Worm (Caenorhabditis elegans): ENCODE results near the gene C16C8.12.
A peak's percentile ranks its signal among the peaks of the same experiment; 100 is the strongest.

Gene C16C8.12

DNA sequence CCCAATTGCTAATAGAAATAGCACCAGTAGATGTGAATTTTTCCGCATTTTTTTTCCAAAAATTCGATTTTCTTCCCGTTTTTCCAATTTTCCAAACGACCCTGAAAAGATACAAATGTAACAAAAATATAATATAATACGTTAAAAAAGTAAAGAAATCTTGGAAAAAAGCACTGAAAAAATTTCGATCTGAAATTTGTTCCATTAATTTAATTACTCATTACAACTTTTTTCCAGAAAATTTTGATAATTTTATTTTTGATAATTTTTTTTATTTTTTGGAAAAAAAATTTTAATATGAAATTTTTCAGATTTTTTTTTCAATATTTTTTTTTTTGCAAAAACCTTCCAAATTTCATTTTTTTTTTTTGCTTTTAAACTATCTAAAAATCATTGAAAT lies 16.1 kb upstream of the C16C8.12 start, which contains the start of gene skpo-2:
Gene skpo-2, minus strand, starts transcription at position 101 of the 400 bp plus-strand sequence.
- TF ChIP-seq tbx-8 (GFP tag; optimal IDR thresholded peaks at IDR 0.05): no peak
- no peak for TF ChIP-seq elt-3 (tag; optimal IDR thresholded peaks at IDR 0.05)
- no peak for TF ChIP-seq unc-39 (tag; optimal IDR thresholded peaks at IDR 0.05)
- no peak for TF ChIP-seq nhr-12 (tag; optimal IDR thresholded peaks at IDR 0.05)
- no peak for TF ChIP-seq ztf-11 (tag; optimal IDR thresholded peaks at IDR 0.05)
- TF ChIP-seq unc-62 (GFP tag; optimal IDR thresholded peaks at IDR 0.05): no peak
- TF ChIP-seq lin-32 (GFP tag; optimal IDR thresholded peaks at IDR 0.05): no peak
- no peak for TF ChIP-seq zip-8 (tag; optimal IDR thresholded peaks at IDR 0.05)
- no peak for TF ChIP-seq nhr-76 (tag; optimal IDR thresholded peaks at IDR 0.05)
- no peak for TF ChIP-seq mab-5 (tag; optimal IDR thresholded peaks at IDR 0.05)
- no peak for TF ChIP-seq nhr-237 (tag; optimal IDR thresholded peaks at IDR 0.05)
- TF ChIP-seq sem-2 (GFP tag; optimal IDR thresholded peaks at IDR 0.05): no peak
- no peak for TF ChIP-seq blmp-1 (tag; optimal IDR thresholded peaks at IDR 0.05)
- no peak for TF ChIP-seq pha-4 (tag; optimal IDR thresholded peaks at IDR 0.05)
- TF ChIP-seq unc-120 (tag; optimal IDR thresholded peaks at IDR 0.05; ENCODE audit: poor library complexity, severe bottlenecking): no peak
- no peak for TF ChIP-seq ceh-83 (GFP tag; optimal IDR thresholded peaks at IDR 0.05)
- TF ChIP-seq nhr-28 (tag; optimal IDR thresholded peaks at IDR 0.05): no peak
- TF ChIP-seq ceh-43 (GFP tag; optimal IDR thresholded peaks at IDR 0.05): no peak

DNA sequence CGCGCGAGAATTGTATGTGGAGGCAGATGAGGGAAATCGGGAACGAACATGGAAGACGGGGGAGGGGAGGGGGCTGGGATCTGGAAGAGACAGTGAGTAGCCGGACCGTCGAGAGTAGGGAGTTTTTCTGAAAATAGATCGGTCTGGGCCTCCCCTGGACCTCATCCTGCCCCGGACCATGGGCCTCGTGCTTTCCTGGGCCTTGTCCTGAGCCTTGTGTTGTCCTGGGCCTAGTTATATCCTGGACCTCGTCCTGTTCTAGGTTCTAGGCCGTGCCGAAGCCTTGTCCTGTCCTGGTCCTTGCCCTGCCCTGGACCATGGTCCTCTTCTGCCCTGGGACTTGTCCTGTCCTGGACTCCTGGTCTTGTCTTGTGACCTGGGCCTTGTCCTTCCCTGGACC lies 15.1 kb upstream of the C16C8.12 start:
- peak; percentile 33 for TF ChIP-seq ceh-83 (GFP tag; optimal IDR thresholded peaks at IDR 0.05)
- no peak for TF ChIP-seq nhr-28 (tag; optimal IDR thresholded peaks at IDR 0.05)

DNA sequence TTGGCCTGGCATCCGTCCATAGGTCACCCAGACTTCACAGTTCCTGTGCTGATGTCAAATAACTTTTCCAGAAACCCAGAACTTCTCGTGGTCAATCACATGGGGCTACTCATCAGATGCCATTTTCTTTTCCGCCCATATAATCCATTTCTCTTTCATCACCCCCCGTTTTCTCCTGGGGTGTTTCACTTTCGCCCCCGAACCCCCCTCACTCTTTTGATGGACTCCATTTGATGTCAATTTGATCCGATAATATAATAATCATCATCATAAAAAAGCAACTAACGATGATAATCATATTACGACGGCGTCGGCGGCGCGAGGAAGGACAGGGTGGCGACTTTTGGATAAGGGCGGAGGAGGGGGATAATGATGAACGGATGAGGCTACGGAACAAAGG lies 14.2 kb upstream of the C16C8.12 start:
- TF ChIP-seq blmp-1 (tag; optimal IDR thresholded peaks at IDR 0.05) (peak; percentile 90), cnd-1 (tag; optimal IDR thresholded peaks at IDR 0.05) (no peak), unc-120 (tag; optimal IDR thresholded peaks at IDR 0.05; ENCODE audit: poor library complexity, severe bottlenecking) (no peak)

DNA sequence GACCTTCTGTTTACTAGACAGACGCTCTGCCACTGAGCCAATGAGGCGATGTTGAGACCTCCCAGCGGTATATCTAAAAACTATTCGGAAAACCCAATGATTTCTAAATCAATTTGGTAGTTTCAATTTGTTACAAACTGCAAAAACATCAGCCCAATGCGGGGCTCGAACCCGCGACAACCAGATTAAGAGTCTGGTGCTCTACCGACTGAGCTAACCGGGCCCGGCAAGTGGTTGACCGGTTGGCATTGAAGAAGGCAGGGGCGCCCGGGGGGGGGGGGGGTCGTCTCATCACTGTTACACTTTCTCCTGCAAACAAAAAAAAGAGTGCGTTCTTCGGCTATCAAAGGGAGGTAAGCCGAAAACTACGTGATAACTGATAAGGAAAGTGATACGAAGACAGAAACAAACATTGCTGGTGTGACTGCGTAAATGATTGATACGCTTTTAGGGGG lies 13.2 kb upstream of the C16C8.12 start:
- no peak for TF ChIP-seq elt-3 (tag; optimal IDR thresholded peaks at IDR 0.05)
- TF ChIP-seq hlh-1 (tag; optimal IDR thresholded peaks at IDR 0.05): no peak
- no peak for TF ChIP-seq snpc-4 (tag; optimal IDR thresholded peaks at IDR 0.05)
- no peak for TF ChIP-seq ztf-11 (tag; optimal IDR thresholded peaks at IDR 0.05)
- peak; percentile 37 for TF ChIP-seq unc-120 (tag; optimal IDR thresholded peaks at IDR 0.05; ENCODE audit: poor library complexity, severe bottlenecking)
- no peak for TF ChIP-seq blmp-1 (tag; optimal IDR thresholded peaks at IDR 0.05)
- no peak for TF ChIP-seq unc-62 (GFP tag; optimal IDR thresholded peaks at IDR 0.05)
- no peak for TF ChIP-seq pha-4 (tag; optimal IDR thresholded peaks at IDR 0.05)
- peak; percentile 71 for TF ChIP-seq sptf-1 (tag; optimal IDR thresholded peaks at IDR 0.05)
- TF ChIP-seq ceh-83 (GFP tag; optimal IDR thresholded peaks at IDR 0.05): peak; percentile 88
- no peak for TF ChIP-seq ces-1 (GFP tag; optimal IDR thresholded peaks at IDR 0.05)
- peak; percentile 33 for TF ChIP-seq bed-3 (GFP tag; optimal IDR thresholded peaks at IDR 0.05)
- TF ChIP-seq mls-2 (tag; optimal IDR thresholded peaks at IDR 0.05): peak; percentile 64
- TF ChIP-seq nhr-2 (tag; optimal IDR thresholded peaks at IDR 0.05): no peak
- no peak for TF ChIP-seq elt-1 (tag; optimal IDR thresholded peaks at IDR 0.05; ENCODE audit: borderline replicate concordance, insufficient read depth)
- peak; percentile 24 for TF ChIP-seq flh-1 (GFP tag; optimal IDR thresholded peaks at IDR 0.05)
- no peak for TF ChIP-seq nhr-28 (tag; optimal IDR thresholded peaks at IDR 0.05)
- TF ChIP-seq nhr-237 (tag; optimal IDR thresholded peaks at IDR 0.05): no peak
- TF ChIP-seq lsy-2 (tag; optimal IDR thresholded peaks at IDR 0.05): no peak
- TF ChIP-seq lin-32 (GFP tag; optimal IDR thresholded peaks at IDR 0.05): peak; percentile 65
- TF ChIP-seq nhr-12 (tag; optimal IDR thresholded peaks at IDR 0.05): no peak
- no peak for TF ChIP-seq tbx-8 (GFP tag; optimal IDR thresholded peaks at IDR 0.05)
- no peak for TF ChIP-seq mab-5 (tag; optimal IDR thresholded peaks at IDR 0.05)
- TF ChIP-seq unc-39 (tag; optimal IDR thresholded peaks at IDR 0.05): no peak
- peak; percentile 68 for TF ChIP-seq drap-1 (GFP tag; optimal IDR thresholded peaks at IDR 0.05)
- peak; percentile 76 for TF ChIP-seq M03D4.4 (tag; optimal IDR thresholded peaks at IDR 0.05)
- TF ChIP-seq ham-2 (GFP tag; optimal IDR thresholded peaks at IDR 0.05): peak; percentile 68
- no peak for TF ChIP-seq ceh-43 (GFP tag; optimal IDR thresholded peaks at IDR 0.05)
- no peak for TF ChIP-seq ceh-39 (tag; optimal IDR thresholded peaks at IDR 0.05)
- peak; percentile 55 for TF ChIP-seq sem-2 (GFP tag; optimal IDR thresholded peaks at IDR 0.05)
- no peak for TF ChIP-seq lin-13 (tag; optimal IDR thresholded peaks at IDR 0.05)
- TF ChIP-seq nhr-76 (tag; optimal IDR thresholded peaks at IDR 0.05): no peak
- peak; percentile 66 for TF ChIP-seq cnd-1 (tag; optimal IDR thresholded peaks at IDR 0.05)

Data from whole organism, mixed stage, embryonic.